ENCODE assay signal across 1 fruit fly cellular context in the genomic region with DNA sequence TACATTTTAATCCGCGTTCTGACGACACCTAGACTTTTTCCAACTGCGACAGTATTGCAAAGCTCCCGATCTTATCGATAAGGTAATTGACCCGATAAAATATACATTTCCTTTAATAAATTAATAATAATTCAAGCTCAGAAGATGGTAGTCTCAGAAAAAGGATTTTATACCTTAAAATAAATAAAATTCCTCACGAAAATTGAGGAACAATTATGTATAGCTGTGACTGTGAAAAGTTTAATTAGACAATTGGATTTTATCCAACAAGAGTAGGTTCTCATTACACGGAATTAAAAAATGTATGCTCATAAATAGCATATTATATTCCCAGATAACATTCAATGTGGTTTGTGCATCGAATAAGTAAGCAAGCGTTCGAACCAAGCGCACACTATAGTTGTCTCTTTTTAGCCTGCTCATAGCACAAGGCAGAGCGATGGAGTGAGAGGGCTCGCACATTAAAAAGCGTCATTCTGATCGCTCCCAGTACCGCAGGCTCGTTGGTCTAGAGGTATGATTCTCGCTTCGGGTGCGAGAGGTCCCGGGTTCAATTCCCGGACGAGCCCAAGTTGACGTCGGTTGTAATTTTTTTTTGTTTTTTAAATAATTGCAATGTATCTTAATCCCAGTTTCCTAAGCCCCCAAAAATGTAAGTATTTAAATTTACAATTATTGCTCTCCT.
TF ChIP-seq lines count a peak whose summit lies in the region.

A gene (minus strand): TSS at position 51 of the 685 bp plus-strand sequence.
A gene (minus strand): TSS at position 51 of the 685 bp plus-strand sequence.

TF ChIP-seq in whole organism, embryonic, 481 proteins besides CTCF, POLR2A, EP300 and RAD21 (continued from another document and continues in another):
- TF ChIP-seq Hmr (GFP tag; optimal IDR thresholded peaks at IDR 0.05; lab: Kevin White, UChicago) (no peak), CG12769 (tag; optimal IDR thresholded peaks at IDR 0.05; lab: Kevin White, UChicago) (no peak), HLH3B (GFP tag; IDR thresholded peaks at IDR 0.05; lab: Robert Waterston, UW) (no peak), CG14710 (tag; optimal IDR thresholded peaks at IDR 0.05; lab: Kevin White, UChicago) (no peak), CG32532 (GFP tag; IDR thresholded peaks at IDR 0.05; lab: Robert Waterston, UW) (no peak), ranshi (GFP tag; IDR thresholded peaks at IDR 0.05; lab: Robert Waterston, UW) (no peak), vnd (GFP tag; IDR thresholded peaks at IDR 0.05; lab: Robert Waterston, UW; ENCODE audit: partially characterized antibody) (peak; percentile 79), sens (GFP tag; lab: Kevin White, UChicago) (peak; percentile 81), Hr51 (GFP tag; optimal IDR thresholded peaks at IDR 0.05; lab: Kevin White, UChicago) (no peak), jigr1 (GFP tag; IDR thresholded peaks at IDR 0.05; lab: Robert Waterston, UW) (no peak), ash1 (GFP tag; optimal IDR thresholded peaks at IDR 0.05; lab: Kevin White, UChicago) (no peak), yki (optimal IDR thresholded peaks at IDR 0.05; lab: Kevin White, UChicago) (no peak), CG33213 (GFP tag; optimal IDR thresholded peaks at IDR 0.05; lab: Kevin White, UChicago) (peak; percentile 44), bbx (GFP tag; IDR thresholded peaks at IDR 0.05; lab: Robert Waterston, UW; ENCODE audit: partially characterized antibody) (peak; percentile 93), salm (tag; optimal IDR thresholded peaks at IDR 0.05; lab: Kevin White, UChicago) (no peak), ac (GFP tag; optimal IDR thresholded peaks at IDR 0.05; lab: Kevin White, UChicago) (no peak), slbo (GFP tag; IDR thresholded peaks at IDR 0.05; lab: Robert Waterston, UW) (no peak), inv (GFP tag; IDR thresholded peaks at IDR 0.05; lab: Robert Waterston, UW; ENCODE audit: partially characterized antibody) (peak; percentile 55; the same call in 1 of the 2 replicates), CG31388 (GFP tag; optimal IDR thresholded peaks at IDR 0.05; lab: Kevin White, UChicago) (no peak), p53 (GFP tag; optimal IDR thresholded peaks at IDR 0.05; lab: Kevin White, UChicago) (peak; percentile 36), CG31224 (GFP tag; IDR thresholded peaks at IDR 0.05; lab: Robert Waterston, UW) (no peak), CG15073 (GFP tag; optimal IDR thresholded peaks at IDR 0.05; lab: Kevin White, UChicago) (no peak), CG1602 (GFP tag; optimal IDR thresholded peaks at IDR 0.05; lab: Kevin White, UChicago) (no peak), CG6813 (GFP tag; optimal IDR thresholded peaks at IDR 0.05; lab: Kevin White, UChicago) (no peak), fu2 (GFP tag; optimal IDR thresholded peaks at IDR 0.05; lab: Kevin White, UChicago) (no peak), en (GFP tag; optimal IDR thresholded peaks at IDR 0.05; lab: Kevin White, UChicago) (no peak), CG3995 (GFP tag; optimal IDR thresholded peaks at IDR 0.05; lab: Kevin White, UChicago) (no peak), nom (GFP tag; optimal IDR thresholded peaks at IDR 0.05; lab: Kevin White, UChicago) (no peak), CG15514 (GFP tag; optimal IDR thresholded peaks at IDR 0.05; lab: Kevin White, UChicago) (no peak), onecut (GFP tag; IDR thresholded peaks at IDR 0.05; lab: Robert Waterston, UW) (no peak), Mad (GFP tag; optimal IDR thresholded peaks at IDR 0.05; lab: Kevin White, UChicago) (no peak), seq (GFP tag; IDR thresholded peaks at IDR 0.05; lab: Robert Waterston, UW) (0 out of 2 replicates have a peak, but pooled peaks have one; percentile 32), CG12391 (tag; optimal IDR thresholded peaks at IDR 0.05; lab: Kevin White, UChicago) (no peak), CG31365 (tag; optimal IDR thresholded peaks at IDR 0.05; lab: Kevin White, UChicago) (peak; percentile 48), eyg (GFP tag; optimal IDR thresholded peaks at IDR 0.05; lab: Kevin White, UChicago) (no peak), MBD-R2 (GFP tag; IDR thresholded peaks at IDR 0.05; lab: Robert Waterston, UW) (no peak), Med (GFP tag; lab: Kevin White, UChicago) (no peak), CG1024 (GFP tag; IDR thresholded peaks at IDR 0.05; lab: Robert Waterston, UW) (no peak), tx (GFP tag; optimal IDR thresholded peaks at IDR 0.05; lab: Kevin White, UChicago) (no peak), CG32767 (GFP tag; IDR thresholded peaks at IDR 0.05; lab: Robert Waterston, UW) (no peak), MTF-1 (GFP tag; optimal IDR thresholded peaks at IDR 0.05; lab: Kevin White, UChicago; ENCODE audit: borderline replicate concordance) (no peak), CG6689 (GFP tag; IDR thresholded peaks at IDR 0.05; lab: Robert Waterston, UW) (no peak), tna (GFP tag; IDR thresholded peaks at IDR 0.05; lab: Robert Waterston, UW; ENCODE audit: partially characterized antibody) (peak; percentile 92), CG10209 (GFP tag; optimal IDR thresholded peaks at IDR 0.05; lab: Kevin White, UChicago) (no peak), Ets97D (GFP tag; optimal IDR thresholded peaks at IDR 0.05; lab: Kevin White, UChicago) (peak; percentile 25), Optix (GFP tag; IDR thresholded peaks at IDR 0.05; lab: Robert Waterston, UW) (no peak), CG2875 (GFP tag; optimal IDR thresholded peaks at IDR 0.05; lab: Kevin White, UChicago) (no peak), crp (GFP tag; optimal IDR thresholded peaks at IDR 0.05; lab: Kevin White, UChicago) (no peak), CG9932 (GFP tag; IDR thresholded peaks at IDR 0.05; lab: Robert Waterston, UW) (no peak), CG9727 (GFP tag; optimal IDR thresholded peaks at IDR 0.05; lab: Kevin White, UChicago) (no peak), br (optimal IDR thresholded peaks at IDR 0.05; lab: Kevin White, UChicago) (no peak), Spps (tag; optimal IDR thresholded peaks at IDR 0.05; lab: Kevin White, UChicago) (no peak), Camta (GFP tag; optimal IDR thresholded peaks at IDR 0.05; lab: Kevin White, UChicago) (no peak), CG10431 (GFP tag; optimal IDR thresholded peaks at IDR 0.05; lab: Kevin White, UChicago) (no peak), Mes4 (GFP tag; optimal IDR thresholded peaks at IDR 0.05; lab: Kevin White, UChicago) (no peak), Side (GFP tag; optimal IDR thresholded peaks at IDR 0.05; lab: Kevin White, UChicago) (no peak), CG16779 (GFP tag; IDR thresholded peaks at IDR 0.05; lab: Robert Waterston, UW) (0 out of 2 replicates have a peak, but pooled peaks have one; percentile 32), CG18262 (tag; optimal IDR thresholded peaks at IDR 0.05; lab: Kevin White, UChicago) (no peak), NC2α (GFP tag; optimal IDR thresholded peaks at IDR 0.05; lab: Kevin White, UChicago) (no peak), cato (GFP tag; optimal IDR thresholded peaks at IDR 0.05; lab: Kevin White, UChicago; ENCODE audit: borderline replicate concordance) (no peak), Poxn (GFP tag; IDR thresholded peaks at IDR 0.05; lab: Robert Waterston, UW) (no peak), CG4820 (GFP tag; optimal IDR thresholded peaks at IDR 0.05; lab: Kevin White, UChicago) (no peak), chinmo (GFP tag; IDR thresholded peaks at IDR 0.05; lab: Robert Waterston, UW; ENCODE audit: partially characterized antibody) (peak; percentile 46; the same call in 2 of the 4 replicates), CG2199 (GFP tag; IDR thresholded peaks at IDR 0.05; lab: Robert Waterston, UW) (peak; percentile 97), Sin3A (optimal IDR thresholded peaks at IDR 0.05; lab: Kevin White, UChicago) (no peak), esg (GFP tag; conservative IDR thresholded peaks at IDR 0.05; lab: Robert Waterston, UW) (no peak), ato (GFP tag; IDR thresholded peaks at IDR 0.05; lab: Robert Waterston, UW; ENCODE audit: partially characterized antibody) (peak; percentile 91), CG11696 (GFP tag; IDR thresholded peaks at IDR 0.05; lab: Robert Waterston, UW) (no peak), Hey (tag; optimal IDR thresholded peaks at IDR 0.05; lab: Kevin White, UChicago) (no peak), Chrac-16 (GFP tag; optimal IDR thresholded peaks at IDR 0.05; lab: Kevin White, UChicago) (no peak), C15 (GFP tag; IDR thresholded peaks at IDR 0.05; lab: Robert Waterston, UW) (no peak), Scr (GFP tag; IDR thresholded peaks at IDR 0.05; lab: Robert Waterston, UW; ENCODE audit: partially characterized antibody) (peak; percentile 73), ind (GFP tag; optimal IDR thresholded peaks at IDR 0.05; lab: Kevin White, UChicago) (no peak), CG30403 (GFP tag; optimal IDR thresholded peaks at IDR 0.05; lab: Kevin White, UChicago) (no peak), CG7556 (GFP tag; optimal IDR thresholded peaks at IDR 0.05; lab: Kevin White, UChicago) (no peak), Gug (GFP tag; IDR thresholded peaks at IDR 0.05; lab: Robert Waterston, UW) (0 out of 4 replicates have a peak, but pooled peaks have one; percentile 9), CG8944 (GFP tag; optimal IDR thresholded peaks at IDR 0.05; lab: Kevin White, UChicago) (no peak), CG11456 (GFP tag; IDR thresholded peaks at IDR 0.05; lab: Robert Waterston, UW) (no peak), CG2129 (GFP tag; IDR thresholded peaks at IDR 0.05; lab: Robert Waterston, UW; ENCODE audit: partially characterized antibody) (no peak), CG6683 (GFP tag; optimal IDR thresholded peaks at IDR 0.05; lab: Kevin White, UChicago) (no peak), CHES-1-like (GFP tag; optimal IDR thresholded peaks at IDR 0.05; lab: Kevin White, UChicago) (no peak), MESR4 (GFP tag; optimal IDR thresholded peaks at IDR 0.05; lab: Kevin White, UChicago) (no peak), Ada2b (GFP tag; IDR thresholded peaks at IDR 0.05; lab: Robert Waterston, UW) (no peak), YL-1 (GFP tag; optimal IDR thresholded peaks at IDR 0.05; lab: Kevin White, UChicago) (no peak), D (optimal IDR thresholded peaks at IDR 0.05; lab: Kevin White, UChicago) (no peak), D (GFP tag; optimal IDR thresholded peaks at IDR 0.05; lab: Kevin White, UChicago) (no peak), Dbx (GFP tag; IDR thresholded peaks at IDR 0.05; lab: Robert Waterston, UW) (no peak), Deaf1 (tag; optimal IDR thresholded peaks at IDR 0.05; lab: Kevin White, UChicago) (no peak), oc (tag; optimal IDR thresholded peaks at IDR 0.05; lab: Kevin White, UChicago) (no peak), CG11398 (GFP tag; optimal IDR thresholded peaks at IDR 0.05; lab: Kevin White, UChicago) (no peak), unc-4 (GFP tag; IDR thresholded peaks at IDR 0.05; lab: Robert Waterston, UW; ENCODE audit: partially characterized antibody) (peak; percentile 52; the same call in 1 of the 2 replicates), sim (GFP tag; IDR thresholded peaks at IDR 0.05; lab: Robert Waterston, UW) (no peak), shn (GFP tag; optimal IDR thresholded peaks at IDR 0.05; lab: Kevin White, UChicago) (no peak), CG10565 (GFP tag; optimal IDR thresholded peaks at IDR 0.05; lab: Kevin White, UChicago) (no peak), nau (GFP tag; optimal IDR thresholded peaks at IDR 0.05; lab: Kevin White, UChicago) (no peak), exex (tag; optimal IDR thresholded peaks at IDR 0.05; lab: Kevin White, UChicago) (no peak), CG8281 (tag; optimal IDR thresholded peaks at IDR 0.05; lab: Kevin White, UChicago) (no peak), H15 (GFP tag; IDR thresholded peaks at IDR 0.05; lab: Robert Waterston, UW) (no peak), toy (GFP tag; IDR thresholded peaks at IDR 0.05; lab: Robert Waterston, UW) (no peak), CG5953 (GFP tag; IDR thresholded peaks at IDR 0.05; lab: Robert Waterston, UW) (peak; percentile 41; the same call in 1 of the 2 replicates), CG4707 (GFP tag; optimal IDR thresholded peaks at IDR 0.05; lab: Kevin White, UChicago) (no peak), CG32772 (GFP tag; IDR thresholded peaks at IDR 0.05; lab: Robert Waterston, UW) (no peak), fd64A (GFP tag; optimal IDR thresholded peaks at IDR 0.05; lab: Kevin White, UChicago) (no peak), ewg (GFP tag; optimal IDR thresholded peaks at IDR 0.05; lab: Kevin White, UChicago) (no peak), klu (GFP tag; IDR thresholded peaks at IDR 0.05; lab: Robert Waterston, UW) (no peak), Six4 (GFP tag; optimal IDR thresholded peaks at IDR 0.05; lab: Kevin White, UChicago) (no peak), ssp (GFP tag; IDR thresholded peaks at IDR 0.05; lab: Robert Waterston, UW) (no peak), Sox100B (GFP tag; optimal IDR thresholded peaks at IDR 0.05; lab: Kevin White, UChicago) (no peak), grn (GFP tag; optimal IDR thresholded peaks at IDR 0.05; lab: Kevin White, UChicago) (no peak), Vsx1 (GFP tag; optimal IDR thresholded peaks at IDR 0.05; lab: Kevin White, UChicago) (no peak), CG14667 (GFP tag; IDR thresholded peaks at IDR 0.05; lab: Robert Waterston, UW) (no peak), so (GFP tag; IDR thresholded peaks at IDR 0.05; lab: Robert Waterston, UW) (no peak), CrebB (tag; optimal IDR thresholded peaks at IDR 0.05; lab: Kevin White, UChicago) (no peak), pan (optimal IDR thresholded peaks at IDR 0.05; lab: Kevin White, UChicago) (no peak), pan (GFP tag; optimal IDR thresholded peaks at IDR 0.05 in 1 of 2, IDR thresholded peaks at IDR 0.05 in 1 of 2) (peak in 1 of 2 experiments; percentile 44), kah (GFP tag; optimal IDR thresholded peaks at IDR 0.05; lab: Kevin White, UChicago) (no peak), CG14860 (GFP tag; IDR thresholded peaks at IDR 0.05; lab: Robert Waterston, UW; ENCODE audit: partially characterized antibody) (peak; percentile 92), CG7928 (GFP tag; optimal IDR thresholded peaks at IDR 0.05; lab: Kevin White, UChicago) (no peak), Asciz (GFP tag; optimal IDR thresholded peaks at IDR 0.05; lab: Kevin White, UChicago) (no peak), CG7271 (tag; optimal IDR thresholded peaks at IDR 0.05; lab: Kevin White, UChicago) (no peak), zfh1 (GFP tag; IDR thresholded peaks at IDR 0.05; lab: Robert Waterston, UW) (no peak), Ssrp (tag; optimal IDR thresholded peaks at IDR 0.05; lab: Kevin White, UChicago) (no peak), abd-A (tag; optimal IDR thresholded peaks at IDR 0.05; lab: Kevin White, UChicago) (no peak), Dll (GFP tag; IDR thresholded peaks at IDR 0.05; lab: Robert Waterston, UW; ENCODE audit: partially characterized antibody) (peak; percentile 51; the same call in 1 of the 4 replicates), tin (GFP tag; optimal IDR thresholded peaks at IDR 0.05; lab: Kevin White, UChicago) (no peak), CG17802 (tag; optimal IDR thresholded peaks at IDR 0.05; lab: Kevin White, UChicago) (no peak), lmd (GFP tag; IDR thresholded peaks at IDR 0.05; lab: Robert Waterston, UW) (no peak)
